Worm (Caenorhabditis elegans) whole organism, young adult: ENCODE measurements around the gene F59F5.4.

Source experiments
- F49E8.2 ChIP-seq: sonication (generic microtip); optimal IDR thresholded peaks from 3 replicates; lab custom pipeline; 2017; ENCODE audit warnings: missing genetic modification characterization, mild to moderate bottlenecking, missing compliant biosample characterization, antibody characterized with exemption, moderate library complexity; ENCODE audit not compliant: insufficient read depth
- ceh-27 ChIP-seq: fragments of 200-800 bp; sonication (Bioruptor generic); optimal IDR thresholded peaks from 2 replicates; lab custom pipeline; 2018; ENCODE audit warnings: mild to moderate bottlenecking, missing genetic modification characterization, moderate library complexity, missing compliant biosample characterization
- xnd-1 ChIP-seq: sonication (generic microtip); optimal IDR thresholded peaks from 2 replicates; lab custom pipeline; 2016; ENCODE audit warnings: missing genotype, missing genetic modification reagents, missing genetic modification characterization, missing compliant biosample characterization
- ztf-6 ChIP-seq: fragments of 200-800 bp; sonication (Bioruptor generic); IDR thresholded peaks from 2 replicates; pipeline ENCODE4 v1.3.6; 2022; ENCODE audit warnings: missing genetic modification reagents, missing genetic modification characterization, missing compliant biosample characterization

- TF ChIP-seq xnd-1 (no peak), ztf-6 (no peak), ceh-27 (GFP tag; lab: Kevin White, UChicago) (no peak), F49E8.2 (tag; lab: Kevin White, UChicago) (no peak)
These were observed 14.0 kb downstream of the F59F5.4 start for ce11 chrX:10556764-10557163.
